Worm (Caenorhabditis elegans) whole organism, L3 larva: ENCODE results near the gene glb-29.

ENCODE experiments used
- aly-2 ChIP-seq: fragments of 150-350 bp; optimal IDR thresholded peaks from 2 replicates; lab custom pipeline; 2014; ENCODE audit warnings: missing biosample characterization, missing genetic modification characterization
- ama-1 ChIP-seq: fragments of 150-350 bp; optimal IDR thresholded peaks from 2 replicates; lab custom pipeline; 2018
- ceh-28 ChIP-seq: fragments of 150-350 bp; optimal IDR thresholded peaks from 2 replicates; lab custom pipeline; 2014; ENCODE audit warnings: missing biosample characterization, missing genetic modification reagents, missing genetic modification characterization
- ceh-82 ChIP-seq: fragments of 150-350 bp; optimal IDR thresholded peaks from 2 replicates; lab custom pipeline; 2014; ENCODE audit warnings: missing biosample characterization, missing genetic modification characterization
- elt-3 ChIP-seq, 3 experiments: fragments of 150-350 bp in 1 of 3; sonication (generic microtip) in 2 of 3; optimal IDR thresholded peaks; 2 replicates in 2 of 3; 4 replicates in 1 of 3; lab custom pipeline; 2014 to 2017; ENCODE audit warnings: missing biosample characterization in 3 of 3, missing genetic modification characterization in 3 of 3
- eor-1 ChIP-seq, 2 experiments: fragments of 150-350 bp; optimal IDR thresholded peaks; 2 replicates each; lab custom pipeline; 2014 to 2018; ENCODE audit warnings: missing biosample characterization in 2 of 2, missing genetic modification characterization in 2 of 2
- nfya-1 ChIP-seq: sonication (generic microtip); optimal IDR thresholded peaks from 2 replicates; lab custom pipeline; 2017; ENCODE audit warnings: missing genetic modification characterization, mild to moderate bottlenecking, missing compliant biosample characterization, antibody characterized with exemption, moderate library complexity; ENCODE audit not compliant: insufficient read depth
- nhr-23 ChIP-seq: fragments of 150-350 bp; optimal IDR thresholded peaks from 2 replicates; lab custom pipeline; 2014; ENCODE audit warnings: missing biosample characterization, missing genetic modification reagents, missing genetic modification characterization
- nhr-25 ChIP-seq: sonication (generic microtip); optimal IDR thresholded peaks from 2 replicates; lab custom pipeline; 2017; ENCODE audit warnings: missing biosample characterization, missing genetic modification characterization
- pha-4 ChIP-seq: fragments of 150-350 bp; optimal IDR thresholded peaks from 2 replicates; lab custom pipeline; 2014; ENCODE audit warnings: missing biosample characterization, missing genetic modification reagents, missing genetic modification characterization
- tbx-2 ChIP-seq: sonication (generic microtip); optimal IDR thresholded peaks from 2 replicates; lab custom pipeline; 2016; ENCODE audit warnings: mild to moderate bottlenecking, missing genetic modification characterization, missing compliant biosample characterization
- unc-39 ChIP-seq: sonication (generic microtip); optimal IDR thresholded peaks from 4 replicates; lab custom pipeline; 2017; ENCODE audit warnings: missing biosample characterization, missing genetic modification characterization
- unc-62 ChIP-seq: fragments of 150-350 bp; sonication (generic microtip); optimal IDR thresholded peaks from 4 replicates; lab custom pipeline; 2014; ENCODE audit warnings: missing biosample characterization, missing genetic modification reagents, missing genetic modification characterization

DNA sequence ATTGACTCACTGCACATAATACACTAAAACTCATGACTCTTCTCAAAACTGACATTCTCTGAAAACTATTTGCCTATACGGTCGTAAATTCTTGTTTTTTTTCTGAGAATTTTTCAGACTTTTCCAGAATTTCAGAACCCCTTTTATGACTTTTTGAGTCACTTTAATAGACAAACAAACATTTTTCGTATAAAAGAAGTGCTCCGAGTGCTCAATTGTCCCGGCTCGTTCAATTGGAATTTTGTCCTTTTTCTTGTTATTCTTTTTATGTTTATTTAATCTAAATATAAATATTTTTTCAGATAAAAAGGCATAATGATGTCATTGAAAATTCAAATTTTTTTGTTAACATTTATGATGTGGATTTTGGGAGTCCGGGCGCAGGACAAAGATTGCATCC is 10.0 kb upstream of the glb-29 start, which contains the start of gene Y17G7B.23:
- TF ChIP-seq unc-62 (GFP tag; lab: Kevin White, UChicago) (no peak), aly-2 (tag; lab: Kevin White, UChicago) (no peak), nhr-25 (no peak), eor-1 (tag; optimal IDR thresholded peaks at IDR 0.05; lab: Kevin White, UChicago) (no peak), ceh-28 (tag; lab: Kevin White, UChicago) (no peak), nhr-23 (tag; lab: Kevin White, UChicago) (no peak), elt-3 (tag; optimal IDR thresholded peaks at IDR 0.05; lab: Kevin White, UChicago) (no peak), nfya-1 (tag; lab: Kevin White, UChicago) (no peak), ama-1 (lab: Kevin White, UChicago) (no peak), ceh-82 (tag; lab: Kevin White, UChicago) (no peak), unc-39 (tag; lab: Kevin White, UChicago) (no peak), tbx-2 (tag; lab: Kevin White, UChicago) (no peak), pha-4 (tag; lab: Kevin White, UChicago) (no peak)
